Fruit fly (Drosophila melanogaster): ENCODE data around the gene CG3117.

Gene CG3117

dm6 chr2L:2855773-2856615 is 9.0 kb upstream of the CG3117 start, which contains the start of the genes CG3104 and RpS21:
Gene CG3104, minus strand, starts transcription at chr2L:2855778.
Gene RpS21, plus strand, starts transcription at chr2L:2856070.
- TF ChIP-seq noc (tag; optimal IDR thresholded peaks at IDR 0.05), result peak; percentile 42

- TF ChIP-seq noc (tag; optimal IDR thresholded peaks at IDR 0.05), result no peak
These were observed 8.3 kb upstream of the CG3117 start for dm6 chr2L:2855204-2855768.

dm6 chr2L:2851589-2851988 is 4.6 kb upstream of the CG3117 start:
- no peak for TF ChIP-seq noc (tag; optimal IDR thresholded peaks at IDR 0.05)

dm6 chr2L:2845634-2846033 is 1.4 kb downstream of the CG3117 start, which contains the start of gene CG18557:
Gene CG18557, minus strand, starts transcription at chr2L:2845734.
- no peak for TF ChIP-seq noc (tag; optimal IDR thresholded peaks at IDR 0.05)

dm6 chr2L:2844413-2844812 is 2.6 kb downstream of the CG3117 start, which contains the start of gene CG18558:
Gene CG18558, minus strand, starts transcription at chr2L:2844513.
- TF ChIP-seq noc (tag; optimal IDR thresholded peaks at IDR 0.05), result no peak

- TF ChIP-seq noc (tag; optimal IDR thresholded peaks at IDR 0.05), result no peak
These were observed 6.7 kb downstream of the CG3117 start for dm6 chr2L:2840311-2840710.

dm6 chr2L:2839850-2840249 is 7.2 kb downstream of the CG3117 start, which contains the start of gene CG2975:
Gene CG2975, plus strand, starts transcription at chr2L:2840124.
- TF ChIP-seq noc (tag; optimal IDR thresholded peaks at IDR 0.05), result no peak

- TF ChIP-seq noc (tag; optimal IDR thresholded peaks at IDR 0.05), result no peak
These were observed 9.1 kb downstream of the CG3117 start, which contains the start of the genes CG3119 and Cpr23B for dm6 chr2L:2837742-2838461. Gene CG3119, minus strand, starts transcription at chr2L:2837833. Gene Cpr23B, plus strand, starts transcription at chr2L:2838411.

dm6 chr2L:2830341-2830800 is 16.6 kb downstream of the CG3117 start:
- peak; percentile 91 for TF ChIP-seq noc (tag; optimal IDR thresholded peaks at IDR 0.05)

- no peak for TF ChIP-seq noc (tag; optimal IDR thresholded peaks at IDR 0.05)
These were observed 17.2 kb downstream of the CG3117 start, which contains the start of gene Duox for dm6 chr2L:2829637-2830340. Gene Duox, minus strand, starts transcription at chr2L:2830248.

- TF ChIP-seq noc (tag; optimal IDR thresholded peaks at IDR 0.05), result no peak
These were observed 21.6 kb downstream of the CG3117 start, which contains the start of gene CG3123 for dm6 chr2L:2825406-2825805. Gene CG3123, minus strand, starts transcription at chr2L:2825506.

- TF ChIP-seq noc (tag; optimal IDR thresholded peaks at IDR 0.05), result no peak
These were observed 31.3 kb downstream of the CG3117 start, which contains the start of gene G6P for dm6 chr2L:2815673-2816072. Gene G6P, minus strand, starts transcription at chr2L:2815760.

dm6 chr2L:2812137-2812536 is 34.9 kb downstream of the CG3117 start, which contains the start of gene CG2964:
Gene CG2964, plus strand, starts transcription at chr2L:2812437.
- TF ChIP-seq noc (tag; optimal IDR thresholded peaks at IDR 0.05), result no peak

- TF ChIP-seq noc (tag; optimal IDR thresholded peaks at IDR 0.05), result peak; percentile 79
These were observed 36.2 kb downstream of the CG3117 start for dm6 chr2L:2810831-2811230.
